Worm (Caenorhabditis elegans) whole organism, dauer: ENCODE data around the gene atic-1.

Experiments
- unc-62 ChIP-seq: sonication (generic microtip); optimal IDR thresholded peaks from 2 replicates; lab custom pipeline; 2017; ENCODE audit warnings: missing biosample characterization, missing genetic modification reagents, missing genetic modification characterization

The atic-1 gene

DNA sequence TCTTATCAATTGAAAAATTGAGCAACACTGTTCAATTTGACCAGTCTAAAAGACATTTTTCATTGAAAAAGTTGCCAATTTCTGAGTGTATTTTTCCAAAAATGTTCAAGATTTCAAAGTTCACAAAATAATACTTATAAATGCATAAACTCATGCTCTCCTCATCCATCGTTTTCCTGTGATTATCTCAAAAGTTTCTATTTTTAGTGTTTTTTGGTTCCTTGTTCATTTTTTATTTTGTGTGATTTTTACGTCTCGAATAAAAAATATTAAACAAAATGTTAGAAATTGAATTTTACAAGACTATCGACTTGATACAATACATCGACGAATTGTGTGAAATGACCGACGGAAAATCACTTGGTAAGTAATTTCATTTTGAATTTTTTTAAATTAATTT lies at the start of gene atic-1:
Gene atic-1 (plus strand): TSS at position 301 of the 400 bp plus-strand sequence.
- TF ChIP-seq unc-62 (GFP tag; lab: Kevin White, UChicago): no peak

DNA sequence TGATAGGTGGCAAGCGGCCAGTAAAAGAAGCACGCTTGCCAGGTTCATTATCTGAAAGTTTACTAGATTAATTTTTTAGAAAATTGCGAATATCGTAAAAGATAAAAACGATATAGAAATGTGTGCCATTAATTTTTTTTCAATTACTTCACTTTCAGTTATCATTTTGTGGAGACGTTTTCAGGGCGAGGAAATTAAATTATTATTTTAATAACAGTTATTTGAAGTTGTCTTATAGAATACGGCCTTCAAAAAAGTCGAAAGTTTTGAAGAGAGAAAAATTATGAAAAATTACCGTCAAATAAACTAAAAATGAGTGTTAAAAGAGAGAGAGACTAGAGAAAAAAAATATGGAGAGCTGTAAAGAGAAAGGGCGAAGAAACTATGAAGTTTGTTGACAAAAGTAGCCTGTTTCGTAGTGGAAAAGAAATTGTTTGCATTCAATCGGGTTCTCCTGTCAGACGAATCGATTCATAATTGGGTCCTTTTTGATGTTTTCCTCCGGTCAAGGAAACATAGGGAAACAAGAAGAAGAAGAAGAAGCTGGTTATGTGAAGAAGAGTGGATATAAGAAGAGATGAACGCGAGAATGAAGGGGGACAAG lies 47.1 kb upstream of the atic-1 start, which contains the start of gene erp-44.2:
Gene erp-44.2 (minus strand): TSS at position 51 of the 604 bp plus-strand sequence.
- TF ChIP-seq unc-62 (GFP tag; lab: Kevin White, UChicago): no peak

DNA sequence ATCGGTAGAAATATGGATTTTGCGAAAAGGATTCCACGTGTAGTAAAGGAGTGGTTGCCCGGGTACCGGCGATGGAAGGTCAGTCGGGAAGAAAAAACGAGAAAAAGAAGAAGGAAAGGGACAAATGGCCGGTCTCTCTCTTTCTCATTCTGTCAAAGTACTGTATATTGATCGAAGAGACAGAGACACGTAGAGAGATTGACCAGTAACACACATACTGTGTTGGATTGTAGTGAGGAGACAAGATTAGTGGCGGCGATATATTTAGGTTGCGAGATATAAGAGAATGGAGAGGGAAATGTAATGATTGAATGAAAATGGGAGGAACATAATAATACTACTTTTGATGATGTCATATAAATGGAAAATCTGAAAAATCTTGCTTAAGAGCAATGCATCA lies 45.8 kb upstream of the atic-1 start:
- TF ChIP-seq unc-62 (GFP tag; lab: Kevin White, UChicago): no peak

DNA sequence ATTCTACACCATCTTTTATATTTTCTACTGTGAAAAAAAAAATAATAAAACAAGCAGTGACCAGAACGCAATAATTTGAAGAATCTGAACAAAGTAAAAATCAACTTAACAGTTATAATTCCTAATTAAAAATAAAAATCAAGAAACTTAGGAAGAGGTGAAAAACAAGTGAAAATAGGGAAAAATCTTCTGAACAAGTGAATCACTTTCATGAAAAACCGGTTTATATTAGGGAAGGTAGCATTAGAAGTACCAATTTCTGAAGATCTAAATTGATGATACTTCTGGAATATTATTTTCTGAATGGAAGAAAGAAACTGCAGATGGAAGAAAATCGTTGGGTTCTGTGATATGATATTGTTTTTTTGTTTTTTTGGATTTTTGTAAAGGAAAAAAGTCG lies 45.3 kb upstream of the atic-1 start:
- no peak for TF ChIP-seq unc-62 (GFP tag; lab: Kevin White, UChicago)

DNA sequence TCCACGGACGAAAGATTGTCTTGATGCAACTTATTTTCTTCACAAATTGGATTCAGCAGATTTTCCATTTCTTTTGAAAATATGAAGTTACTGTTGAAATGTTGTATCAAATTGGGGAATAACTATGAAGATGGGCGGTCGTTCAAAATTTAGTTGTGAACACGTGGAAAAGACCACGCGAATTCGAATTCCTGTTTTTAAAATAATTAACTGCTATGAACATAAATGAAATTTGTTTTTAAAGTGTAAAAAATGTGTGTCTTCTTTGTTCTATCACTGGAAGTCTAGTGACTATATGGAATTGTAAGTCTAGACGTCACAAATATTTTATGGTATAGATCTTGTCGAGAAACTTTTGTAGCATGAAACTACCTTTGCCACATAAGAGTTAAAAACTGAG lies 43.4 kb upstream of the atic-1 start, which contains the start of gene C06A6.7:
Gene C06A6.7 (minus strand): TSS at position 101 of the 400 bp plus-strand sequence.
- TF ChIP-seq unc-62 (GFP tag; lab: Kevin White, UChicago): no peak

DNA sequence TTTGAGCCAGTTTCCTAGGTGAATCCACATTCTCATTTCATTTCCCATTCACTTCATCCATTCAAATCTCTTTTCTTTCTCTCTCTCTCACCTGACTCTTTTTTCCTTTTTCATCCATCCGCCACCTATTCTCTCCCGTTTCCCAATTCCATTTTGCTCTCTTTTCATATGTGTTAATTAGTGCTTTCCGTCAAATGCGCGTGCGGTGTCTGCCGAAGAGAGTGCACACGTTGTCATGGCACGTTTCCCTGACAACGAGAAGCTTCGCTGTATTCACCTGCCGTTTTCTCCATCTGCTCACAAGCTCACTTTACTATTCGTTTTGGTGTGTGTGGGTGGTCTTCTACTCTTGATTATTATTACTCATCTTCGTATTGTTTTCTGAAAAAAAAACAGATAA lies 41.9 kb upstream of the atic-1 start:
- TF ChIP-seq unc-62 (GFP tag; lab: Kevin White, UChicago): no peak

DNA sequence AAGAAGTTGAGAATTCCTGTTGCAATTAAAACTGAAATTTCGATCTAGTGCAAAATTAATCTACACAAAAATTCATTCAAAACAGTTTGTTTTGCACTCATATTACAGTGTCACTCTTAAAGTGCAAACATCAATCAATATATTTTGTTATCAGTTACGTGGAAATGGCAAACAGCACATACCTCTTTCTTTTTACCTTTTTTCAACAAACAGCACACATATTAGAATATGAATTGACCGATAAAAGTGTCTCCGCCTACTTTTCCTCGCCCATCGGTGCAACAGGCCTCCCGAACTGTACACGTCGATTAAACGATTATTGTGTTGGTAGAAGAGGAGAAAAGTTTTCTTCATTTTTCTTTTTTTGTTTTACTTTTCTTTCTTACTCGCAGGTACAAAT lies 40.6 kb upstream of the atic-1 start:
- TF ChIP-seq unc-62 (GFP tag; lab: Kevin White, UChicago): no peak

DNA sequence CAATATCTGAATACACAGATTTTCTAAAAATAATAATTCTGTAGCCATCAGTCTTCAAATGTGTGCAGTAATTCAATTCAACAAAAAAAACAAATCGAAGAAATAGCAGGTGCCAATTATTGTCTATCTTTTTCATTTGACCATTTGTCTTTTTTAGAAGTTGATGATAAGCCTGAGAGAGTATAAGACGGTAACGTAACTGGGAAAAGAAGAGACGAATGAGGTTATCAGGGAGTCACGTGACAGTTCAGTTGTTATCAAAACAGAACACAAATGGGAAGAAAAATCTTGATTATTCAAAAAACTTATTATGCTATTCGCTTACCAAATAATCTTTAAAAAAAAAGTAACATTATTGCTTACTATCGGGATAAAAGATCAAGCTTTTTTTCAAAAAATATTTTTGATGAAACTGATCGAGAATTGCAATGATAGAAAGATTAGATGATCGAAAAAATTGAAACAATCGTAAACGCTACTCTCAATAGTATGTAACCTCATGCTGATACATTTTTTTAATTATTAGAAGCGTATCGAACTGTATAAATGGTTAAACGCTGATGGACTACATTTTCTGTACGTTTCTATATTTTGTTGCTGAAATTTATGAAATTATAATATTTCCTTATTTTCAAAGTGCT lies 37.4 kb upstream of the atic-1 start:
- TF ChIP-seq unc-62 (GFP tag; lab: Kevin White, UChicago): no peak

DNA sequence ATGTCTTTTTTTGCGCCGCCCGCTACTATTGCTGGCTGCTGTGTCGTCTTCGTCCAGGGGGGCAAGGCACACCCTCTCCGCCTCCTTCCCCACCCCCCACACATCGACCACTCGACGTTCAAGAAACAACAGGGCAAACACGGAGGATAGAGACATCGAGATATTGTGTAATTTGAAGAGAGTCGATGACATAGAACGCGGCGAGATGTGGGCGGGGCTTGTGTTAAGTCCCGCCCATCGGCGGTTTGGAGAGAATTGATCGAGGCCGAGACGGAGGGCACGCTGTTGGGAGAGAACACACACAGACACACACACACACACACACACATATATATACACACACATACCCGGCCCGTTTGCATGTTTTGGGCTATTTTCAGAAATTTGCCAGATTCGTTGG lies 36.2 kb upstream of the atic-1 start:
- no peak for TF ChIP-seq unc-62 (GFP tag; lab: Kevin White, UChicago)

DNA sequence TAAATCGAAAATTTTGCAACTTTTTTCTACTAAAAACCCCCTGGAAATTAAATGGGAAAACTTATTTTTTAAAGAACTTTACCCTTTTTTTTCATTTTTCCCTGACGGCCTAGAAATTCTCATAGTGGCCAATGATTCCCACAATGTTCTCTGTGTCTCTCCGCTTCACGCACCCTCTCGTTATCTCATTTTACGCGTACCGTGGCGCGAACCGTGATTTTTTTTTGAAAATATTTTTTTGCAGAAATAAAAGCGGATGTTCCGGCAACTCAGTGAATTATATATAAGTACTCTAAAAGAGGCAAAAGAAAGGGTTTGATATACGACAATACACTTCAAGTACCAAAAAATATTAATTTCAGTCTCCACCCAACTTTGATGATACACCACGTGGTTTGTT lies 35.4 kb upstream of the atic-1 start, which contains the start of gene C06A6.2:
Gene C06A6.2 (plus strand): TSS at position 237 of the 400 bp plus-strand sequence.
- no peak for TF ChIP-seq unc-62 (GFP tag; lab: Kevin White, UChicago)

DNA sequence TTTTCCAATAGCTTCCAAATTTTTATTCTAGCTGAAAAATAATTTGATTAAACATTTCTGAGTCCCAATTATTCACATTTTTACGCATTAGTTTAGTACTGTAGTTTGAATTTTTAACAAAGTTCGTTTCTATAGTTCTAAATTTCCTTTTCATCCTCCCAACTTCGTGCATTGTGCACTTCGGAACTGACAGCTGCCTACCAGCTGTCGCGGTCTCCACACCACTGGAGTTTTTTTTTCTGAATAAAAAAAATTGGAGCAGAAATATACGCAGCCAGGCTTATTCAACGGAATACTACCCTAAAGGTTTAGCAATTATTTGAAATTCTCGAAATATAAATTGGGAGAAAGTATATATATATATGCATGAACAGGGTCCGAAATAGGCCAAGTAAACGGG lies 32.6 kb upstream of the atic-1 start:
- TF ChIP-seq unc-62 (GFP tag; lab: Kevin White, UChicago): no peak

DNA sequence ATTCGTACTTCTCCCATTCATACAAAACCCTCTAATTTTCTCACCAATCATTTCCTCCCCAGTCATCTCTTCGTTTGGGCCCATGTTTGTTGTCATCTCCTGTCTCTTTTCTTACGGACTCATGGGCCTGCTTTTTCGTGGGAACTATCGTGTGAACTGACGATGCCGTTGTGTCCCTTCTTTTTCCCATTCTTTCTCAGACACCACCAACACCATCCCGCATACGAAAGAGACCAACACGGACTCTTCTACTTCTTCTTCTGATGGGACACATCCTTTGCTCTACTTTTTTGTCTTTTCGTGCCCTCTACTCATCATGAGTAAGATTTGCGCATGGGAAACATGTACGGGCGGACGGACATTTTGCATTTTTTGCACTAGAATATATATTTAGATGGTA lies 31.5 kb upstream of the atic-1 start:
- TF ChIP-seq unc-62 (GFP tag; lab: Kevin White, UChicago): no peak

DNA sequence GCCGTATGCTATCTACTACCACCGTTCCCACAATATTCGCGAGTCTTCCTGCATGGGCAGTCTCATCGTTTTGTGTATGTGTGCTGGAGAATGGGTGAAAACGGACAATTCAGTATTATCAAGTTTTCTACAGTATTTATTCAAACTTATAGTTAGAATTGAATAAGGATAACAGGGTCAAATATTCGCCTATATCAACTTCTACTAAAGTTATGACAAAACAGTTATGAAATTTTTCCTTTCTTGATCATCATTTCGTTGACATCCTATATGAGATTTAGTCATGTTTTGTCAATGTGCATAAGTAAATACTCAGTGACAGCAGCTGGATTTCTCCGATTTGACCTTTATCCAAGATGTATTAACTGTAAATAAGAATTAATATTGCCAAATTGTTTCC lies 30.5 kb upstream of the atic-1 start:
- no peak for TF ChIP-seq unc-62 (GFP tag; lab: Kevin White, UChicago)

DNA sequence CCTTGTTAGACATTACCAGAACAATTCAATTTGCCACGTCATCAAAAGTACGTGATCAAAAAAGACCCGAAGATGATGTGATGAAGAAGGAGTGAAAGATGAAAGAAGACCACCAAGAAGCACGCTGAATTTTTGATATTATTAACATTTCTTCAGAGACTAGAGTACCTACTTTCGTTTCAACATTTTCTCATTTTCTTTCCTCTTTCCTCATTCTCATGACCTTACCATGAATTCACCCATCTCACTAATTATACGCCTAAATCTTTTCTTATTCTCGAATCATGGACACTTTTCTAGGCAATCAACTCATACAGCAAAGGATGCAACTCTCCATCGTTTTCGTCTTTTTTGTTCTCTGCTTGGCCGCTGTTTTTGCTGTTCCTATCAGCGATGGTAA lies 13.2 kb upstream of the atic-1 start, which contains the start of gene flp-10:
Gene flp-10 (plus strand): TSS at position 301 of the 400 bp plus-strand sequence.
- no peak for TF ChIP-seq unc-62 (GFP tag; lab: Kevin White, UChicago)

DNA sequence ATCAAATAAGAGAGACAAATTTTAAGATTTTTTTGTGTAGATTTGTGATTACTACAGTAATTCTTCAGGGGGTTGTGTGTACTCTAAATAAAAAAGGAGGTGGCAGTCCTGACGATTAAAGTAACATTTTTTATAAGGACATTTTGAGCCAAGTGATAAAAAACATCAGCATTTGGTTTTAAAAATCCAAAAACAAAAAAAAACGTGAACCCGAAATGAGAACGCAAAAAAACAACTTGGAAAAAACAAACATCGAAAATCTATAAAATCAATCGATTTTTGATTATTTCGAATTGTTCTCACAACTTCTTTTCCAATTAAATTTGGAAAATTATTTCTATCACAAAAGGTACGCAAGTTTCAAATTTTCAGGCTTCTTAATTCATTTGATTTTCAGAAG lies 11.4 kb upstream of the atic-1 start, which contains the start of gene T06C10.3:
Gene T06C10.3 (plus strand): TSS at position 301 of the 400 bp plus-strand sequence.
- TF ChIP-seq unc-62 (GFP tag; lab: Kevin White, UChicago): no peak

DNA sequence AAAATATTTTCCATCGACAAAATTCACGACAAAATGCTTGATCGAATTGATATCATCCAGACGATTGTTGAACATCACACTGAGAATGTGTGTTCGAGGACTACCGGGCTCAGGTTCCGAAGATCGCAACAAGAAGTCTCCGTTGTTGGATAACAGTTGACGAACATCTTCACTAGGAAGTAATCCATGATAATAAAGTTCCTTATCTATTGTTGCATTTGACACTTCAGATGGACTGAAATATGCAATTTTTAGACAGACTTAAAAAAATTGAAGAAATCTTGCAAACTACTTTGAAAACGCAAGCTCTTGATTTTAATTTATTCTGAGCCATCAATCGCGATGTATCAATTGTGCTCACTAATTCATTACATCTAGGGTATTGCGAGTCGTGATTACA lies 4.6 kb upstream of the atic-1 start:
- TF ChIP-seq unc-62 (GFP tag; lab: Kevin White, UChicago): no peak

DNA sequence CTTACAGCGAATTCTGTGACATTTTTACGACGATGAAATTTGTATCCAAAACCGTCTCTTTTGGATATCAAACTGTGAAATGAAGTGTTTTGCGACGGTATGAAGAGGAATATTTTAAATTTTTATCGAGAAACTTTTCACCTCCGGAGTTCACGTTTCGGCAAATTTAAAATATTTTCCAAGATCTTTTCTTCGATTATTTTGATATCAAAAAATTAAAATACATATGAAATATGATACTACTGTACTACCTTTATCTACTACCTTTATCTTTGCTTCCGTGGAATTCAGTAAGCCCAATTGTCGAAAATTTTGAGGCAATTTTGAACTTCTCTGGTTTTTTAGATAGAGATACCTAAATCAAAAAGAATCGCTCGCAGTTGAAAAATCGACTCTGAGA lies 4.0 kb upstream of the atic-1 start, which contains the start of gene kin-26:
Gene kin-26 (minus strand): TSS at position 101 of the 400 bp plus-strand sequence.
- TF ChIP-seq unc-62 (GFP tag; lab: Kevin White, UChicago): no peak
